Worm (Caenorhabditis elegans): ENCODE results near the gene Y97E10AR.2.
A peak's percentile ranks its signal among the peaks of the same experiment; 100 is the strongest.

The Y97E10AR.2 gene

ce11 chrV:8031121-8031520 is 35.1 kb downstream of the Y97E10AR.2 start, which contains the start of gene vars-1:
vars-1 (plus strand) TSS chrV:8031411.
- TF ChIP-seq ceh-20 (GFP tag; IDR thresholded peaks at IDR 0.05): no peak
- TF ChIP-seq ama-1 (optimal IDR thresholded peaks at IDR 0.05): peak; percentile 33
- TF ChIP-seq duxl-1 (tag; optimal IDR thresholded peaks at IDR 0.05; ENCODE audit: poor library complexity): peak; percentile 19
- peak; percentile 7 for TF ChIP-seq fkh-10 (GFP tag; optimal IDR thresholded peaks at IDR 0.05)
- TF ChIP-seq lsy-2 (tag; optimal IDR thresholded peaks at IDR 0.05): peak in 1 of 2 experiments; percentile 71
- TF ChIP-seq lin-38 (GFP tag; IDR thresholded peaks at IDR 0.05): peak; percentile 93
- peak; percentile 17 for TF ChIP-seq mep-1 (tag; optimal IDR thresholded peaks at IDR 0.05)
- TF ChIP-seq daf-16 (GFP tag; optimal IDR thresholded peaks at IDR 0.05): no peak
- peak; percentile 37 for TF ChIP-seq daf-16 (tag; optimal IDR thresholded peaks at IDR 0.05)
- peak; percentile 11 for TF ChIP-seq aha-1 (tag)
- peak; percentile 7 for TF ChIP-seq F49E8.2 (tag; optimal IDR thresholded peaks at IDR 0.05; ENCODE audit: borderline replicate concordance)
- no peak for TF ChIP-seq zip-11 (GFP tag; IDR thresholded peaks at IDR 0.05)
- TF ChIP-seq dmd-6 (GFP tag; IDR thresholded peaks at IDR 0.05): 0 out of 2 replicates have a peak, but pooled peaks have one; percentile 13
- peak; percentile 49 for TF ChIP-seq hlh-30 (tag; optimal IDR thresholded peaks at IDR 0.05; ENCODE audit: insufficient read depth)
- TF ChIP-seq nhr-6 (tag; optimal IDR thresholded peaks at IDR 0.05): peak; percentile 4
- TF ChIP-seq nhr-28 (tag; optimal IDR thresholded peaks at IDR 0.05): peak; percentile 38
- TF ChIP-seq pqm-1 (tag; optimal IDR thresholded peaks at IDR 0.05): no peak
- TF ChIP-seq D1046.2 (GFP tag; IDR thresholded peaks at IDR 0.05): no peak
- TF ChIP-seq snpc-1.2 (GFP tag; IDR thresholded peaks at IDR 0.05): 0 out of 2 replicates have a peak, but pooled peaks have one; percentile 31
- no peak for TF ChIP-seq mdt-29 (GFP tag; IDR thresholded peaks at IDR 0.05)
- TF ChIP-seq T20F7.1 (GFP tag; optimal IDR thresholded peaks at IDR 0.05): peak; percentile 46
- TF ChIP-seq mes-2 (tag; optimal IDR thresholded peaks at IDR 0.05; ENCODE audit: poor library complexity, severe bottlenecking): peak; percentile 58
- TF ChIP-seq dpl-1 (GFP tag; optimal IDR thresholded peaks at IDR 0.05): peak; percentile 93

- no peak for TF ChIP-seq dpl-1 (GFP tag; optimal IDR thresholded peaks at IDR 0.05)
- TF ChIP-seq ceh-62 (tag; optimal IDR thresholded peaks at IDR 0.05): no peak
- TF ChIP-seq rbr-2 (tag; optimal IDR thresholded peaks at IDR 0.05): no peak
- no peak for TF ChIP-seq F26F4.8 (GFP tag; conservative IDR thresholded peaks at IDR 0.05)
- no peak for TF ChIP-seq vab-7 (GFP tag; IDR thresholded peaks at IDR 0.05)
- no peak for TF ChIP-seq zag-1 (tag; optimal IDR thresholded peaks at IDR 0.05)
- TF ChIP-seq D1046.2 (GFP tag; IDR thresholded peaks at IDR 0.05): no peak
- TF ChIP-seq T26A8.4 (GFP tag; IDR thresholded peaks at IDR 0.05): no peak
- no peak for TF ChIP-seq jun-1 (tag; optimal IDR thresholded peaks at IDR 0.05)
- TF ChIP-seq F49E8.2 (tag; optimal IDR thresholded peaks at IDR 0.05; ENCODE audit: borderline replicate concordance): no peak
- no peak for TF ChIP-seq lin-39 (tag; optimal IDR thresholded peaks at IDR 0.05)
- TF ChIP-seq hmg-1.1 (GFP tag; IDR thresholded peaks at IDR 0.05): no peak
- TF ChIP-seq aha-1 (tag): no peak
- no peak for TF ChIP-seq mdt-29 (GFP tag; IDR thresholded peaks at IDR 0.05)
- no peak for TF ChIP-seq lin-13 (GFP tag; optimal IDR thresholded peaks at IDR 0.05)
Observed at ce11 chrV:8034811-8035210, 38.8 kb downstream of the Y97E10AR.2 start, which contains the start of gene algn-12. algn-12 (plus strand) TSS chrV:8035111.

- TF ChIP-seq aha-1 (tag): no peak
- TF ChIP-seq tra-1 (GFP tag; IDR thresholded peaks at IDR 0.05): no peak
- no peak for TF ChIP-seq daf-12 (tag; optimal IDR thresholded peaks at IDR 0.05)
- TF ChIP-seq lir-3 (tag; optimal IDR thresholded peaks at IDR 0.05): no peak
- no peak for TF ChIP-seq nhr-48 (tag; optimal IDR thresholded peaks at IDR 0.05)
- TF ChIP-seq nhr-6 (tag; optimal IDR thresholded peaks at IDR 0.05): no peak
- no peak for TF ChIP-seq ZK337.2 (GFP tag; IDR thresholded peaks at IDR 0.05)
- no peak for TF ChIP-seq ama-1 (optimal IDR thresholded peaks at IDR 0.05)
- TF ChIP-seq lsy-2 (tag; optimal IDR thresholded peaks at IDR 0.05): no peak
- TF ChIP-seq lin-13 (GFP tag; optimal IDR thresholded peaks at IDR 0.05): no peak
- TF ChIP-seq mdl-1 (tag; optimal IDR thresholded peaks at IDR 0.05): no peak
Observed at ce11 chrV:8035947-8036346, 40.0 kb downstream of the Y97E10AR.2 start, which contains the start of gene ZC513.14. ZC513.14 (minus strand) TSS chrV:8036047.

All from whole organism, L4 larva.